Worm (Caenorhabditis elegans) whole organism, L1 larva: Measurements from ENCODE around the gene F21C10.6.

Source experiments
- C04F5.9 ChIP-seq: sonication (generic microtip); optimal IDR thresholded peaks from 2 replicates; lab custom pipeline; 2016; ENCODE audit warnings: missing genetic modification characterization, missing compliant biosample characterization
- C16A3.4 ChIP-seq: fragments of 150-350 bp; optimal IDR thresholded peaks from 2 replicates; lab custom pipeline; 2014; ENCODE audit warnings: missing biosample characterization, missing genetic modification characterization
- Y116A8C.19 ChIP-seq: sonication (generic microtip); optimal IDR thresholded peaks from 2 replicates; lab custom pipeline; 2016; ENCODE audit warnings: missing compliant biosample characterization, missing genetic modification characterization, borderline replicate concordance
- blmp-1 ChIP-seq: fragments of 150-350 bp; optimal IDR thresholded peaks from 2 replicates; lab custom pipeline; 2014; ENCODE audit warnings: missing biosample characterization, missing genetic modification characterization
- ceh-63 ChIP-seq: fragments of 200-800 bp; sonication (Bioruptor generic); optimal IDR thresholded peaks from 2 replicates; lab custom pipeline; 2018; ENCODE audit warnings: mild to moderate bottlenecking, missing genetic modification characterization, missing compliant biosample characterization
- ceh-8 ChIP-seq: fragments of 200-800 bp; sonication (Bioruptor generic); optimal IDR thresholded peaks from 2 replicates; lab custom pipeline; 2018; ENCODE audit warnings: mild to moderate bottlenecking, missing genetic modification characterization, moderate library complexity, missing compliant biosample characterization
- ces-1 ChIP-seq: fragments of 150-350 bp; optimal IDR thresholded peaks from 2 replicates; lab custom pipeline; 2014; ENCODE audit warnings: missing biosample characterization, missing genetic modification reagents, missing genetic modification characterization
- dsc-1 ChIP-seq: sonication (generic microtip); optimal IDR thresholded peaks from 2 replicates; lab custom pipeline; 2016; ENCODE audit warnings: mild to moderate bottlenecking, missing genetic modification characterization, missing compliant biosample characterization
- efl-3 ChIP-seq: fragments of 200-800 bp; sonication (Bioruptor generic); optimal IDR thresholded peaks from 2 replicates; lab custom pipeline; 2018; ENCODE audit warnings: mild to moderate bottlenecking, missing genetic modification characterization, missing compliant biosample characterization
- elt-3 ChIP-seq, 6 experiments: fragments of 150-350 bp in 1 of 6; sonication (generic microtip); optimal IDR thresholded peaks; 2 replicates each; lab custom pipeline; 2017 to 2018; ENCODE audit warnings: missing biosample characterization in 6 of 6, missing genetic modification characterization in 6 of 6, inconsistent platforms in 1 of 6
- fkh-8 ChIP-seq: sonication (generic microtip); optimal IDR thresholded peaks from 2 replicates; lab custom pipeline; 2016; ENCODE audit warnings: mild to moderate bottlenecking, missing genetic modification characterization, missing compliant biosample characterization
- grh-1 ChIP-seq: fragments of 200-800 bp; sonication (Bioruptor generic); IDR thresholded peaks from 2 replicates; pipeline ENCODE4 v1.3.6; 2022; ENCODE audit warnings: missing genetic modification reagents, missing genetic modification characterization, missing compliant biosample characterization
- hlh-4 ChIP-seq: sonication (generic microtip); optimal IDR thresholded peaks from 2 replicates; lab custom pipeline; 2016; ENCODE audit warnings: mild to moderate bottlenecking, missing genetic modification characterization, missing compliant biosample characterization
- hpl-2 ChIP-seq: fragments of 150-350 bp; optimal IDR thresholded peaks from 2 replicates; lab custom pipeline; 2014; ENCODE audit warnings: missing biosample characterization, missing genetic modification reagents, missing genetic modification characterization
- isw-1 ChIP-seq: fragments of 200-800 bp; sonication (Bioruptor generic); IDR thresholded peaks from 2 replicates; pipeline ENCODE4 v1.3.6; 2022; ENCODE audit warnings: missing genetic modification characterization, missing compliant biosample characterization
- lin-14 ChIP-seq: fragments of 200-800 bp; sonication (Bioruptor generic); optimal IDR thresholded peaks from 2 replicates; lab custom pipeline; 2018; ENCODE audit warnings: mild to moderate bottlenecking, missing genetic modification characterization, moderate library complexity, missing compliant biosample characterization
- lir-3 ChIP-seq: sonication (generic microtip); optimal IDR thresholded peaks from 2 replicates; lab custom pipeline; 2016; ENCODE audit warnings: mild to moderate bottlenecking, missing genetic modification characterization, moderate library complexity, missing compliant biosample characterization; ENCODE audit not compliant: poor library complexity
- lsy-2 ChIP-seq, 2 experiments: fragments of 150-350 bp; optimal IDR thresholded peaks; 2 replicates each; lab custom pipeline; 2014; ENCODE audit warnings: missing biosample characterization in 2 of 2, missing genetic modification characterization in 2 of 2
- mep-1 ChIP-seq: fragments of 150-350 bp; optimal IDR thresholded peaks from 2 replicates; lab custom pipeline; 2014; ENCODE audit warnings: missing biosample characterization, missing genetic modification characterization
- nhr-11 ChIP-seq: fragments of 150-350 bp; optimal IDR thresholded peaks from 2 replicates; lab custom pipeline; 2014; ENCODE audit warnings: missing biosample characterization, missing genetic modification characterization
- nhr-19 ChIP-seq: fragments of 200-800 bp; sonication (Bioruptor generic); conservative IDR thresholded peaks from 2 replicates; pipeline ENCODE4 v1.3.6; 2022; ENCODE audit warnings: missing genetic modification characterization, missing compliant biosample characterization
- nhr-20 ChIP-seq: sonication (generic microtip); optimal IDR thresholded peaks from 2 replicates; lab custom pipeline; 2016; ENCODE audit warnings: mild to moderate bottlenecking, missing genetic modification characterization, missing compliant biosample characterization
- nhr-47 ChIP-seq: sonication (generic microtip); optimal IDR thresholded peaks from 2 replicates; lab custom pipeline; 2016; ENCODE audit warnings: mild to moderate bottlenecking, missing genetic modification characterization, moderate library complexity, missing compliant biosample characterization
- nhr-71 ChIP-seq: sonication (generic microtip); optimal IDR thresholded peaks from 2 replicates; lab custom pipeline; 2016; ENCODE audit warnings: mild to moderate bottlenecking, missing genetic modification characterization, moderate library complexity, missing compliant biosample characterization
- nhr-76 ChIP-seq: sonication (generic microtip); optimal IDR thresholded peaks from 2 replicates; lab custom pipeline; 2017; ENCODE audit warnings: missing biosample characterization, missing genetic modification characterization
- nhr-84 ChIP-seq: sonication (generic microtip); optimal IDR thresholded peaks from 2 replicates; lab custom pipeline; 2017; ENCODE audit warnings: missing biosample characterization, missing genetic modification characterization
- nhr-85 ChIP-seq: sonication (generic microtip); peaks from one replicate; lab custom pipeline; 2016; ENCODE audit warnings: missing genetic modification characterization, inconsistent platforms, missing compliant biosample characterization
- pag-3 ChIP-seq: sonication (generic microtip); optimal IDR thresholded peaks from 2 replicates; lab custom pipeline; 2017; ENCODE audit warnings: missing genetic modification characterization, mild to moderate bottlenecking, missing compliant biosample characterization, antibody characterized with exemption, borderline replicate concordance; ENCODE audit not compliant: insufficient read depth
- pax-3 ChIP-seq: fragments of 200-800 bp; sonication (Bioruptor generic); optimal IDR thresholded peaks from 2 replicates; lab custom pipeline; 2018; ENCODE audit warnings: mild to moderate bottlenecking, missing genetic modification characterization, moderate library complexity, missing compliant biosample characterization
- pqm-1 ChIP-seq: sonication (generic microtip); optimal IDR thresholded peaks from 3 replicates; lab custom pipeline; 2017; ENCODE audit warnings: missing biosample characterization, missing genetic modification characterization
- rnt-1 ChIP-seq: sonication (generic microtip); optimal IDR thresholded peaks from 2 replicates; lab custom pipeline; 2016; ENCODE audit warnings: mild to moderate bottlenecking, missing genetic modification characterization, moderate library complexity, missing compliant biosample characterization
- skn-1 ChIP-seq: fragments of 150-350 bp; optimal IDR thresholded peaks from 2 replicates; lab custom pipeline; 2014; ENCODE audit warnings: missing biosample characterization, missing genetic modification characterization
- snpc-4 ChIP-seq: fragments of 150-350 bp; optimal IDR thresholded peaks from 2 replicates; lab custom pipeline; 2014; ENCODE audit warnings: missing biosample characterization, missing genetic modification characterization
- sox-4 ChIP-seq: sonication (generic microtip); optimal IDR thresholded peaks from 2 replicates; lab custom pipeline; 2016; ENCODE audit warnings: missing genetic modification characterization, missing compliant biosample characterization
- swsn-7 ChIP-seq: sonication (generic microtip); optimal IDR thresholded peaks from 2 replicates; lab custom pipeline; 2016; ENCODE audit warnings: missing genetic modification characterization, missing compliant biosample characterization
- unc-130 ChIP-seq: fragments of 150-350 bp; optimal IDR thresholded peaks from 2 replicates; lab custom pipeline; 2017; ENCODE audit warnings: missing biosample characterization, missing genetic modification characterization, inconsistent platforms
- unc-86 ChIP-seq: sonication (generic microtip); optimal IDR thresholded peaks from 2 replicates; lab custom pipeline; 2016; ENCODE audit warnings: missing genetic modification characterization, missing compliant biosample characterization
- zag-1 ChIP-seq: fragments of 150-350 bp; optimal IDR thresholded peaks from 2 replicates; lab custom pipeline; 2014; ENCODE audit warnings: missing biosample characterization, missing genetic modification characterization
- ztf-4 ChIP-seq: fragments of 150-350 bp; optimal IDR thresholded peaks from 2 replicates; lab custom pipeline; 2014; ENCODE audit warnings: missing biosample characterization, missing genetic modification characterization

F21C10.6 gene

ce11 chrV:9132043-9132442 is 7.8 kb downstream of the F21C10.6 start, which contains the start of gene F21C10.1:
F21C10.1 (plus strand) TSS chrV:9132343.
- no peak for TF ChIP-seq snpc-4
- no peak for TF ChIP-seq rnt-1
- no peak for TF ChIP-seq hlh-4 (tag; lab: Kevin White, UChicago)
- no peak for TF ChIP-seq sox-4 (tag; lab: Kevin White, UChicago)
- TF ChIP-seq nhr-76 (tag; lab: Kevin White, UChicago): no peak
- no peak for TF ChIP-seq unc-86 (tag; lab: Kevin White, UChicago)
- no peak for TF ChIP-seq nhr-19 (GFP tag; lab: Robert Waterston, UW)
- no peak for TF ChIP-seq ceh-63
- no peak for TF ChIP-seq lsy-2 (tag; optimal IDR thresholded peaks at IDR 0.05; lab: Kevin White, UChicago)
- TF ChIP-seq Y116A8C.19 (tag; lab: Kevin White, UChicago): no peak
- TF ChIP-seq pqm-1 (tag; lab: Kevin White, UChicago): no peak
- no peak for TF ChIP-seq hpl-2
- no peak for TF ChIP-seq pax-3 (tag; lab: Kevin White, UChicago)
- TF ChIP-seq, all 84 proteins: peak for 0

DNA sequence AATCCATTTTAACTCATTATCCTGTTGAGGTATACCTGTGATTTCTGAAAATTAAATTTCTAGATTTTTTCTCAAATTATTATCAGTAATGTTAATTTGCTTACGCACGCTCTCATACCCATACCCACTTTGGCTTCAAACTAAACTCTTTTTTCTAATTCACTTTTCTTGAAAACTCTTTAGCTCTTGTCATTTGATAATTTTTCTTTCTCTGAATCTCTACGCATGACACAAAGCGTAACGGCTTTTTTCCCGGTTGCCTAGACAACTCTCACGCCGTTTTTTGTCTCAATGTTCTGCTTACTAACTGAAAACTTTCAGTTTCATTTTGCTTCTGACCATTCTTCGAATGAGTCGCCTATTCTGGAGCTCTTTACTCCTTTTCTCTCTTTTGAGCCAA is 9.7 kb downstream of the F21C10.6 start, which contains the start of gene B0222.1:
Gene B0222.1, plus strand, starts transcription at position 306 of the 400 bp plus-strand sequence.
- TF ChIP-seq isw-1 (no peak), grh-1 (GFP tag; lab: Robert Waterston, UW) (no peak), ztf-4 (tag; lab: Kevin White, UChicago) (no peak), pax-3 (tag; lab: Kevin White, UChicago) (peak; percentile 10), Y116A8C.19 (tag; lab: Kevin White, UChicago) (no peak), dsc-1 (tag; lab: Kevin White, UChicago) (peak; percentile 29), blmp-1 (no peak), fkh-8 (tag; lab: Kevin White, UChicago) (peak; percentile 95), ces-1 (GFP tag; lab: Kevin White, UChicago) (no peak), nhr-11 (tag; lab: Kevin White, UChicago) (peak; percentile 59), C04F5.9 (tag; lab: Kevin White, UChicago) (no peak), nhr-47 (tag; lab: Kevin White, UChicago) (peak; percentile 62), nhr-20 (tag; lab: Kevin White, UChicago) (peak; percentile 79), sox-4 (tag; lab: Kevin White, UChicago) (peak; percentile 9), unc-130 (no peak), swsn-7 (tag; lab: Kevin White, UChicago) (peak; percentile 3), efl-3 (no peak), nhr-71 (tag; lab: Kevin White, UChicago) (peak; percentile 72), zag-1 (tag; lab: Kevin White, UChicago) (no peak), nhr-85 (tag; lab: Kevin White, UChicago) (no peak), lir-3 (tag; lab: Kevin White, UChicago) (no peak), ceh-8 (GFP tag; lab: Kevin White, UChicago) (no peak), nhr-76 (tag; lab: Kevin White, UChicago) (no peak), lin-14 (GFP tag; lab: Kevin White, UChicago) (peak; percentile 6)

DNA sequence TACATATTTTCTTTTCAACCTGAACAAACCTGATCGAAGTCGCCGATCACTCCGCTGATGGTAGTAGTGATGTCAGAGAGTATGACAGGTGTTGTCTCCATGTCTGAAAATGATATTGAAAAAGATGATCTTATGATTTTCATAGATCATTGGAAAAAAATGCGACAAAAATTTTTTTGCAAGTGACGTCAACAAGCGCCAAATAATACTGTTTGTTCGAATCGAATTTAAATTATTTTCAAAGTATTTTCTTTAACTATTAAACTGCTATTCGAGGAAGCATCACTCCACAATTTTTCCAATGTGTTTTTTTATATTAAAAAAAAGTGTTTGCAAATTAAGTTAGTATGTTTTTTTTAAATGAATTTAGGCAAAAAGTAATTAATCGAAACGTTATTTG is 13.3 kb downstream of the F21C10.6 start, which contains the start of gene pitr-2:
Gene pitr-2, minus strand, starts transcription at position 101 of the 400 bp plus-strand sequence.
- TF ChIP-seq mep-1 (tag; lab: Kevin White, UChicago) (no peak), C16A3.4 (tag; lab: Kevin White, UChicago) (no peak), elt-3 (tag; optimal IDR thresholded peaks at IDR 0.05; lab: Kevin White, UChicago) (no peak), pag-3 (no peak), grh-1 (GFP tag; lab: Robert Waterston, UW) (no peak), nhr-71 (tag; lab: Kevin White, UChicago) (no peak), zag-1 (tag; lab: Kevin White, UChicago) (no peak), skn-1 (no peak), nhr-84 (tag; lab: Kevin White, UChicago) (no peak), fkh-8 (tag; lab: Kevin White, UChicago) (no peak), nhr-11 (tag; lab: Kevin White, UChicago) (no peak)
- TF ChIP-seq, all 84 proteins: peak for 0
